Fruit fly (Drosophila melanogaster) Kc167 (cell line): ENCODE results near the gene CG16779.

ENCODE experiments used
- Myc ChIP-seq: fragments of >200 bp; optimal IDR thresholded peaks from 2 replicates; lab custom pipeline; 2017; ENCODE audit warnings: missing external identifiers
- Sin3A ChIP-seq: fragments of >200 bp; optimal IDR thresholded peaks from 2 replicates; lab custom pipeline; 2018; ENCODE audit warnings: missing external identifiers
- h ChIP-seq: fragments of >200 bp; optimal IDR thresholded peaks from 3 replicates; lab custom pipeline; 2018; ENCODE audit warnings: missing external identifiers
- insv ChIP-seq: fragments of >200 bp; optimal IDR thresholded peaks from 3 replicates; lab custom pipeline; 2018; ENCODE audit warnings: missing external identifiers
- psq ChIP-seq: fragments of >200 bp; optimal IDR thresholded peaks from 2 replicates; lab custom pipeline; 2017; ENCODE audit warnings: missing external identifiers
- ttk ChIP-seq: sonication (Bioruptor generic); optimal IDR thresholded peaks from 2 replicates; lab custom pipeline; 2017; ENCODE audit warnings: missing external identifiers

The CG16779 gene

dm6 chr3R:9454980-9455379 lies 38.5 kb downstream of the CG16779 start:
- no peak for TF ChIP-seq insv (lab: Kevin White, UChicago)
- TF ChIP-seq psq (lab: Kevin White, UChicago), result no peak
- TF ChIP-seq ttk, result no peak
- TF ChIP-seq Sin3A (lab: Kevin White, UChicago), result no peak
- no peak for TF ChIP-seq h

- no peak for TF ChIP-seq Myc
- TF ChIP-seq psq (lab: Kevin White, UChicago), result no peak
- TF ChIP-seq insv (lab: Kevin White, UChicago), result no peak
- no peak for TF ChIP-seq Sin3A (lab: Kevin White, UChicago)
- no peak for TF ChIP-seq ttk
- TF ChIP-seq h, result no peak
Measured at dm6 chr3R:9450672-9451071, 42.8 kb downstream of the CG16779 start.

- TF ChIP-seq psq (lab: Kevin White, UChicago) (no peak), ttk (no peak), Myc (no peak), h (no peak), insv (lab: Kevin White, UChicago) (no peak), Sin3A (lab: Kevin White, UChicago) (no peak)
Measured at dm6 chr3R:9448320-9448719, 45.2 kb downstream of the CG16779 start.

DNA sequence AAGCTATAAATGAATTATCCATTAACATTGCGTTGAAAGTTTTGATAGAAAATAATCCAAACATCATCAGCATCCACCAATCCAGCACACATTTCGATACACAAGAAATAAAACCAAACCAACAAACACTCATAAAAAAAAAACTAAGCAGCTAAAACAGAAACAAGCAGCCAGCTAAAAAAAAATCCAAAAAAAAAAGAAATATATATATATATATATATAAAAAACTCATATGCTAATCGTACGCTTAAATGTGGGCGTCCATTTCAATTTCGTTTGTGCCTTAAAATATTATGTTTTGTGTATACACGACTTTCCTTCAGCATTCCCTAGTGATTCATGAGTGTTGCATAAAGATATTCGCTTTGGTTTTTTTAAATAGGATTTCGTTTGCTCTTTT lies 51.5 kb downstream of the CG16779 start:
- TF ChIP-seq Sin3A (lab: Kevin White, UChicago) (no peak), ttk (no peak), h (no peak), insv (lab: Kevin White, UChicago) (no peak), psq (lab: Kevin White, UChicago) (no peak), Myc (no peak)

DNA sequence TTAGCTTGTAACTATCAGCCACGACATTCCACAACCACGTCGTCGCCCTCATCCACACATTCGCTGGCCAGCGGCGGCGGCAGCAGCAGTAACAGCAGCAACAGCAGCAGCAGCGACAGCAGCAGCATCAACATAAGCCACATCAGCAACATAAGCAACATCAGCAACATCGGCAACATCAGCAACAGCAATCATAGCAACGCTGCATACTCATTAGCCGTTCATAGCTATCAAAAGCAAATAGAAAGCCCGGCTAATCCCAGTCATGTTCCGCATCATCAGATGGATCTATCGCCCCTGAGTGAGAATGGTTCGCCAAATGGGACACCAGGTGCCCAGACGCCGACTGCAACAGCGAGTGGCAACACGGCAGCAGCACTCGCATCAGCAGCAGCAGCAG lies 52.3 kb downstream of the CG16779 start:
- TF ChIP-seq Myc, result no peak
- TF ChIP-seq insv (lab: Kevin White, UChicago), result no peak
- TF ChIP-seq ttk, result no peak
- TF ChIP-seq psq (lab: Kevin White, UChicago), result no peak
- no peak for TF ChIP-seq Sin3A (lab: Kevin White, UChicago)
- no peak for TF ChIP-seq h

- TF ChIP-seq Sin3A (lab: Kevin White, UChicago) (no peak), ttk (no peak), insv (lab: Kevin White, UChicago) (no peak), Myc (no peak), h (no peak), psq (lab: Kevin White, UChicago) (no peak)
Measured at dm6 chr3R:9437618-9438017, 55.9 kb downstream of the CG16779 start.

dm6 chr3R:9436358-9436972 lies 57.0 kb downstream of the CG16779 start:
- TF ChIP-seq insv (lab: Kevin White, UChicago) (no peak), psq (lab: Kevin White, UChicago) (no peak), Sin3A (lab: Kevin White, UChicago) (no peak), h (no peak), Myc (no peak), ttk (no peak)

dm6 chr3R:9435898-9436297 lies 57.6 kb downstream of the CG16779 start:
- no peak for TF ChIP-seq Sin3A (lab: Kevin White, UChicago)
- no peak for TF ChIP-seq h
- TF ChIP-seq ttk, result no peak
- no peak for TF ChIP-seq insv (lab: Kevin White, UChicago)
- TF ChIP-seq Myc, result no peak
- TF ChIP-seq psq (lab: Kevin White, UChicago), result no peak

dm6 chr3R:9434543-9435407 lies 58.7 kb downstream of the CG16779 start:
- no peak for TF ChIP-seq h

DNA sequence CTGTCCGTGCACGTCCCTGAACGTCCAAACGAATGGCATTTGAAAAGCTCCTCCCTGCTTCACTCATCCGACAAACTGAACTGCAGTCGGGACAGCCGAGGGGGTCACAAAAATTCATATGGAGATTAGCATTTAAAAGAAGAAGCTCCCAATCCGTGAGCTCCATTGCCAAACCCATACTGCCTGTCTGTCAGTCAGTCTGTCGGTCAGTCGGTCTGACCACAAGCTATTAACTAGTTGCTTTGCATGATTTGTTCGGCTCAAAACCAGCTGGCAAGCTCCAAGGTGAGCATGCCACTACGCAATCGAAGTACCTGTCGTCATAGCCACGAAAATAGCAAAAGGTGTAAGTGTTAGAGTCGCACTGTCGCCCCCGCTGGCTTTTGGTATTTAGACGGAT lies 59.7 kb downstream of the CG16779 start:
- TF ChIP-seq h, result no peak
- TF ChIP-seq insv (lab: Kevin White, UChicago), result no peak
- no peak for TF ChIP-seq Sin3A (lab: Kevin White, UChicago)
- TF ChIP-seq Myc, result no peak
- no peak for TF ChIP-seq ttk
- TF ChIP-seq psq (lab: Kevin White, UChicago), result no peak

DNA sequence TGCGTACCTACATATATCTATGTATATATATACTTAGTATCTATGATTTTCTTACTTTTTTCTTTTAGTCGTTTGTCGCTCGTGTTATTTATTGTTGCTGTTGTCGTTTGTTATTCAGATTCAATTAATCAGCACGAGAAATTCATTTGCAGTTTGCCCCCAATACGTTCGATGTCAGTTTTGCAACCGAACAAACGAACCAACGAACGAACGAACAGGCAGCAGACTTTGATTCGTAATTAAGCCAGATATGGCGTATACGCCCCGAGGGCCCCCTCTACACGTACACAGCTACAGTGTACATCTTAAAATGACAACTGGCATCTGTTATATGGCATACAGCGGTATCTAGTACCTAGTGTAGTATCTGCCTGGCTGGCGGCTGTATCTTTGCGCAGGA lies 60.2 kb downstream of the CG16779 start:
- TF ChIP-seq Sin3A (lab: Kevin White, UChicago), result no peak
- TF ChIP-seq Myc, result no peak
- no peak for TF ChIP-seq insv (lab: Kevin White, UChicago)
- TF ChIP-seq psq (lab: Kevin White, UChicago), result no peak
- TF ChIP-seq h, result no peak
- TF ChIP-seq ttk, result no peak

- TF ChIP-seq h, result no peak
- TF ChIP-seq insv (lab: Kevin White, UChicago), result no peak
- no peak for TF ChIP-seq Sin3A (lab: Kevin White, UChicago)
- no peak for TF ChIP-seq psq (lab: Kevin White, UChicago)
- TF ChIP-seq Myc, result no peak
- no peak for TF ChIP-seq ttk
Measured at dm6 chr3R:9430344-9431253, 62.9 kb downstream of the CG16779 start.
